Fruit fly (Drosophila melanogaster): ENCODE measurements around the gene Pgant2.
A peak's percentile ranks its signal among the peaks of the same experiment; 100 is the strongest.

Gene Pgant2

dm6 chr2L:3354642-3355380 lies 71.7 kb downstream of the Pgant2 start, which contains the start of gene E23 (continued):
- peak; percentile 92 for TF ChIP-seq fd85E (GFP tag; optimal IDR thresholded peaks at IDR 0.05)
- TF ChIP-seq CG11762 (GFP tag; optimal IDR thresholded peaks at IDR 0.05; ENCODE audit: insufficient read depth) = peak; percentile 97
- peak; percentile 99 for TF ChIP-seq CG34406 (GFP tag; optimal IDR thresholded peaks at IDR 0.05)
- TF ChIP-seq svp (GFP tag) = peak; percentile 99
- TF ChIP-seq Gug (GFP tag; IDR thresholded peaks at IDR 0.05) = peak; percentile 98
- peak; percentile 98 for TF ChIP-seq achi (GFP tag; optimal IDR thresholded peaks at IDR 0.05)
- TF ChIP-seq CG11902 (GFP tag; optimal IDR thresholded peaks at IDR 0.05) = peak; percentile 92
- TF ChIP-seq CG6792 (GFP tag; optimal IDR thresholded peaks at IDR 0.05) = peak; percentile 98
- TF ChIP-seq dsx (GFP tag; optimal IDR thresholded peaks at IDR 0.05; ENCODE audit: poor library complexity, severe bottlenecking) = peak; percentile 97
- peak; percentile 99 for TF ChIP-seq CG6276 (GFP tag; optimal IDR thresholded peaks at IDR 0.05)
- TF ChIP-seq topi (GFP tag; optimal IDR thresholded peaks at IDR 0.05) = peak; percentile 98
- peak; percentile 99 for TF ChIP-seq CG15336 (GFP tag; IDR thresholded peaks at IDR 0.05)
- TF ChIP-seq CG10669 (GFP tag; optimal IDR thresholded peaks at IDR 0.05) = peak; percentile 97
- peak; percentile 94 for TF ChIP-seq CG1621 (tag; optimal IDR thresholded peaks at IDR 0.05)
- peak; percentile 98 for TF ChIP-seq lz (GFP tag; optimal IDR thresholded peaks at IDR 0.05)
- TF ChIP-seq dac (GFP tag; optimal IDR thresholded peaks at IDR 0.05) = peak; percentile 99
- TF ChIP-seq esn (GFP tag; optimal IDR thresholded peaks at IDR 0.05) = peak; percentile 99
